Worm (Caenorhabditis elegans) whole organism, L4 larva: Measurements from ENCODE around the gene abu-14.

Experiments
- F10B5.3 ChIP-seq: sonication (generic microtip); optimal IDR thresholded peaks from 2 replicates; lab custom pipeline; 2016; ENCODE audit warnings: mild to moderate bottlenecking, missing genetic modification characterization, missing compliant biosample characterization
- Y48G9A.11 ChIP-seq: fragments of 200-800 bp; sonication (Bioruptor generic); IDR thresholded peaks from 2 replicates; pipeline ENCODE4 v1.3.6; 2022; ENCODE audit warnings: missing genetic modification reagents, missing genetic modification characterization, missing compliant biosample characterization
- aha-1 ChIP-seq: fragments of 150-350 bp; peaks from one replicate; lab custom pipeline; 2014; ENCODE audit warnings: missing biosample characterization, missing genetic modification characterization
- ceh-28 ChIP-seq: fragments of 150-350 bp; optimal IDR thresholded peaks from 2 replicates; lab custom pipeline; 2014; ENCODE audit warnings: missing biosample characterization, missing genetic modification reagents, missing genetic modification characterization
- ceh-32 ChIP-seq: sonication (generic microtip); optimal IDR thresholded peaks from 2 replicates; lab custom pipeline; 2016; ENCODE audit warnings: mild to moderate bottlenecking, missing genetic modification characterization, missing compliant biosample characterization; ENCODE audit not compliant: poor library complexity
- ceh-82 ChIP-seq: sonication (generic microtip); optimal IDR thresholded peaks from 2 replicates; lab custom pipeline; 2017; ENCODE audit warnings: missing biosample characterization, missing genetic modification characterization
- cey-2 ChIP-seq: sonication (generic microtip); optimal IDR thresholded peaks from 3 replicates; lab custom pipeline; 2017; ENCODE audit warnings: missing genetic modification characterization, mild to moderate bottlenecking, missing compliant biosample characterization, antibody characterized with exemption, borderline replicate concordance; ENCODE audit not compliant: insufficient read depth
- daf-16 ChIP-seq, 3 experiments: sonication (generic microtip); optimal IDR thresholded peaks; 2 replicates each; lab custom pipeline; 2016 to 2017; ENCODE audit warnings: missing genetic modification characterization in 3 of 3, missing genetic modification reagents in 3 of 3, mild to moderate bottlenecking in 2 of 3, missing compliant biosample characterization in 2 of 3, missing biosample characterization in 1 of 3, moderate library complexity in 1 of 3
- daf-19 ChIP-seq: fragments of 200-800 bp; sonication (Bioruptor generic); conservative IDR thresholded peaks from 2 replicates; pipeline ENCODE4 v1.3.6; 2022; ENCODE audit warnings: missing genetic modification characterization, missing compliant biosample characterization
- dve-1 ChIP-seq: sonication (generic microtip); optimal IDR thresholded peaks from 2 replicates; lab custom pipeline; 2017; ENCODE audit warnings: antibody characterized with exemption, mild to moderate bottlenecking, missing genetic modification characterization, missing compliant biosample characterization; ENCODE audit not compliant: insufficient read depth
- egl-27 ChIP-seq: sonication (generic microtip); optimal IDR thresholded peaks from 3 replicates; lab custom pipeline; 2017; ENCODE audit warnings: missing biosample characterization, missing genetic modification reagents, missing genetic modification characterization
- hif-1 ChIP-seq, 2 experiments: sonication (generic microtip); optimal IDR thresholded peaks; 2 replicates each; lab custom pipeline; 2016 to 2017; ENCODE audit warnings: missing compliant biosample characterization in 2 of 2, missing genetic modification characterization in 2 of 2, missing genetic modification reagents in 2 of 2, missing genotype in 2 of 2, mild to moderate bottlenecking in 1 of 2
- hlh-11 ChIP-seq: fragments of 200-800 bp; sonication (Bioruptor generic); optimal IDR thresholded peaks from 2 replicates; lab custom pipeline; 2018; ENCODE audit warnings: mild to moderate bottlenecking, missing genetic modification characterization, missing compliant biosample characterization
- lin-1 ChIP-seq: fragments of 200-800 bp; sonication (Bioruptor generic); IDR thresholded peaks from 2 replicates; pipeline ENCODE4 v1.3.6; 2022; ENCODE audit warnings: missing genetic modification reagents, missing genetic modification characterization, missing compliant biosample characterization
- lin-39 ChIP-seq: fragments of 150-350 bp; optimal IDR thresholded peaks from 2 replicates; lab custom pipeline; 2014; ENCODE audit warnings: missing biosample characterization, missing genetic modification reagents, missing genetic modification characterization
- mdl-1 ChIP-seq, 2 experiments: fragments of 150-350 bp in 1 of 2; sonication (generic microtip) in 1 of 2; optimal IDR thresholded peaks; 2 replicates each; lab custom pipeline; 2014 to 2017; ENCODE audit warnings: missing biosample characterization in 2 of 2, missing genetic modification characterization in 2 of 2
- mep-1 ChIP-seq: fragments of 150-350 bp; sonication (generic microtip); optimal IDR thresholded peaks from 3 replicates; lab custom pipeline; 2014; ENCODE audit warnings: missing biosample characterization, missing genetic modification characterization
- mxl-2 ChIP-seq: fragments of 200-800 bp; sonication (Bioruptor generic); conservative IDR thresholded peaks from 2 replicates; pipeline ENCODE4 v1.3.6; 2022; ENCODE audit warnings: missing genetic modification reagents, missing genetic modification characterization, missing compliant biosample characterization
- nhr-10 ChIP-seq: fragments of 150-350 bp; optimal IDR thresholded peaks from 2 replicates; lab custom pipeline; 2014; ENCODE audit warnings: missing biosample characterization, missing genetic modification characterization
- nhr-11 ChIP-seq: fragments of 150-350 bp; optimal IDR thresholded peaks from 2 replicates; lab custom pipeline; 2014; ENCODE audit warnings: missing biosample characterization, missing genetic modification characterization
- nhr-237 ChIP-seq: sonication (generic microtip); optimal IDR thresholded peaks from 2 replicates; lab custom pipeline; 2017; ENCODE audit warnings: missing biosample characterization, missing genetic modification characterization
- nhr-28 ChIP-seq: fragments of 150-350 bp; optimal IDR thresholded peaks from 2 replicates; lab custom pipeline; 2014; ENCODE audit warnings: missing biosample characterization, missing genetic modification characterization
- nhr-48 ChIP-seq: sonication (generic microtip); optimal IDR thresholded peaks from 2 replicates; lab custom pipeline; 2016; ENCODE audit warnings: mild to moderate bottlenecking, missing genetic modification characterization, missing compliant biosample characterization
- nhr-77 ChIP-seq: fragments of 150-350 bp; optimal IDR thresholded peaks from 2 replicates; lab custom pipeline; 2014; ENCODE audit warnings: missing biosample characterization, missing genetic modification characterization
- pha-4 ChIP-seq, 2 experiments: fragments of 150-350 bp in 1 of 2; fragments of 200-800 bp in 1 of 2; sonication (Bioruptor generic) in 1 of 2; IDR thresholded peaks in 1 of 2; optimal IDR thresholded peaks in 1 of 2; 2 replicates each; pipeline versions ENCODE4 v1.3.6 to Lab custom; 2014 to 2022; ENCODE audit warnings: missing genetic modification characterization in 2 of 2, missing genetic modification reagents in 2 of 2, missing biosample characterization in 1 of 2, missing compliant biosample characterization in 1 of 2
- set-16 ChIP-seq: fragments of 200-800 bp; sonication (Bioruptor generic); IDR thresholded peaks from 2 replicates; pipeline ENCODE4 v1.3.6; 2022; ENCODE audit warnings: missing genetic modification reagents, missing genetic modification characterization, missing compliant biosample characterization
- snpc-4 ChIP-seq: fragments of 150-350 bp; optimal IDR thresholded peaks from 2 replicates; lab custom pipeline; 2014; ENCODE audit warnings: missing biosample characterization, missing genetic modification characterization
- unc-62 ChIP-seq, 3 experiments: fragments of 150-350 bp in 1 of 3; sonication (generic microtip); optimal IDR thresholded peaks in 2 of 3; peaks in 1 of 3; 1 replicate in 1 of 3; 2 replicates in 2 of 3; lab custom pipeline; 2014 to 2017; ENCODE audit warnings: missing biosample characterization in 3 of 3, missing genetic modification characterization in 3 of 3, missing genetic modification reagents in 3 of 3, missing genotype in 1 of 3
- zfp-2 ChIP-seq: sonication (generic microtip); optimal IDR thresholded peaks from 2 replicates; lab custom pipeline; 2016; ENCODE audit warnings: mild to moderate bottlenecking, missing genetic modification characterization, missing compliant biosample characterization
- zip-11 ChIP-seq: fragments of 200-800 bp; sonication (Bioruptor generic); IDR thresholded peaks from 2 replicates; pipeline ENCODE4 v1.3.6; 2022; ENCODE audit warnings: missing genetic modification characterization, missing compliant biosample characterization

abu-14 gene

ce11 chrII:9264689-9265278 lies 37.8 kb upstream of the abu-14 start (continued):
- TF ChIP-seq dve-1 (tag; lab: Kevin White, UChicago), result no peak
- TF ChIP-seq daf-19 (GFP tag; lab: Robert Waterston, UW), result no peak

- peak in 1 of 2 experiments; percentile 36 for TF ChIP-seq unc-62 (GFP tag; optimal IDR thresholded peaks at IDR 0.05 in 1 of 2; lab: Kevin White, UChicago)
- TF ChIP-seq unc-62 (tag; optimal IDR thresholded peaks at IDR 0.05; lab: Kevin White, UChicago), result no peak
- peak; percentile 46 for TF ChIP-seq nhr-11 (tag; lab: Kevin White, UChicago)
- TF ChIP-seq hif-1 (tag; optimal IDR thresholded peaks at IDR 0.05; lab: Kevin White, UChicago), result no peak
Measured at ce11 chrII:9263784-9264183, 36.8 kb upstream of the abu-14 start.

- TF ChIP-seq nhr-11 (tag; lab: Kevin White, UChicago) (no peak), aha-1 (peak; percentile 64)
- TF ChIP-seq, all 104 proteins: peak for 1
Measured at ce11 chrII:9262845-9263402, 35.9 kb upstream of the abu-14 start.

- TF ChIP-seq egl-27 (tag; lab: Kevin White, UChicago) (no peak), aha-1 (no peak), lin-1 (GFP tag; lab: Robert Waterston, UW) (no peak), zip-11 (GFP tag; lab: Robert Waterston, UW) (no peak), set-16 (GFP tag; lab: Robert Waterston, UW) (peak; percentile 31; the same call in 1 of the 2 replicates), Y48G9A.11 (GFP tag; lab: Robert Waterston, UW) (no peak), zfp-2 (no peak), unc-62 (GFP tag; optimal IDR thresholded peaks at IDR 0.05 in 1 of 2; lab: Kevin White, UChicago) (peak in 1 of 2 experiments; percentile 56), unc-62 (tag; optimal IDR thresholded peaks at IDR 0.05; lab: Kevin White, UChicago) (no peak), mep-1 (tag; lab: Kevin White, UChicago) (no peak), nhr-48 (tag; lab: Kevin White, UChicago) (no peak), daf-16 (GFP tag; optimal IDR thresholded peaks at IDR 0.05; lab: Kevin White, UChicago) (peak in 1 of 2 experiments; percentile 97), daf-16 (tag; optimal IDR thresholded peaks at IDR 0.05; lab: Kevin White, UChicago) (no peak), daf-19 (GFP tag; lab: Robert Waterston, UW) (no peak), hlh-11 (peak; percentile 50), snpc-4 (tag; lab: Kevin White, UChicago) (no peak), ceh-82 (tag; lab: Kevin White, UChicago) (no peak), nhr-237 (tag; lab: Kevin White, UChicago) (no peak), F10B5.3 (tag; lab: Kevin White, UChicago) (no peak), nhr-10 (tag; lab: Kevin White, UChicago) (no peak), mdl-1 (tag; optimal IDR thresholded peaks at IDR 0.05; lab: Kevin White, UChicago) (peak in 1 of 2 experiments; percentile 39), nhr-77 (tag; lab: Kevin White, UChicago) (no peak), ceh-28 (tag; lab: Kevin White, UChicago) (no peak), nhr-11 (tag; lab: Kevin White, UChicago) (peak; percentile 28)
Measured at ce11 chrII:9261931-9262562, 35.0 kb upstream of the abu-14 start, which contains the start of gene aqp-2. Gene aqp-2 (minus strand): TSS chrII:9261981.

- TF ChIP-seq cey-2 (tag; lab: Kevin White, UChicago) (no peak), unc-62 (GFP tag; optimal IDR thresholded peaks at IDR 0.05 in 1 of 2; lab: Kevin White, UChicago) (peak in 1 of 2 experiments; percentile 86), unc-62 (tag; optimal IDR thresholded peaks at IDR 0.05; lab: Kevin White, UChicago) (no peak)
Measured at ce11 chrII:9261403-9261802, 34.4 kb upstream of the abu-14 start.

ce11 chrII:9260026-9260425 lies 33.0 kb upstream of the abu-14 start:
- TF ChIP-seq pha-4 (GFP tag; IDR thresholded peaks at IDR 0.05; lab: Robert Waterston, UW) (no peak), pha-4 (tag; optimal IDR thresholded peaks at IDR 0.05; lab: Kevin White, UChicago) (no peak), zip-11 (GFP tag; lab: Robert Waterston, UW) (no peak), ceh-32 (tag; lab: Kevin White, UChicago) (no peak), nhr-28 (peak; percentile 16), lin-39 (no peak), mxl-2 (GFP tag; lab: Robert Waterston, UW) (no peak)
